Fruit fly (Drosophila melanogaster) whole organism, prepupa: ENCODE measurements around the gene smo.

Experiments used
- Blimp-1 ChIP-seq: fragments of 200-800 bp; sonication (Bioruptor generic); optimal IDR thresholded peaks from 3 replicates; lab custom pipeline; 2017; ENCODE audit warnings: missing biosample characterization, missing genetic modification characterization, mild to moderate bottlenecking, moderate library complexity, missing genetic modification reagents
- CG10631 ChIP-seq: fragments of 200-800 bp; sonication (Bioruptor generic); optimal IDR thresholded peaks from 2 replicates; lab custom pipeline; 2016; ENCODE audit warnings: missing biosample characterization, missing genetic modification characterization
- CG10669 ChIP-seq: fragments of 200-800 bp; sonication (Bioruptor generic); optimal IDR thresholded peaks from 3 replicates; lab custom pipeline; 2018; ENCODE audit warnings: missing biosample characterization, mild to moderate bottlenecking, missing genetic modification characterization, moderate library complexity
- CG11294 ChIP-seq: fragments of 200-800 bp; sonication (Bioruptor generic); IDR thresholded peaks from 2 replicates; pipeline ENCODE4 v1.3.6; 2022; ENCODE audit warnings: missing biosample characterization, missing genetic modification characterization
- CG11762 ChIP-seq: fragments of 200-800 bp; sonication (Bioruptor generic); optimal IDR thresholded peaks from 3 replicates; lab custom pipeline; 2016; ENCODE audit warnings: missing biosample characterization, missing genetic modification characterization; ENCODE audit not compliant: insufficient read depth
- CG11902 ChIP-seq: fragments of 200-800 bp; sonication (Bioruptor generic); optimal IDR thresholded peaks from 3 replicates; lab custom pipeline; 2016; ENCODE audit warnings: missing biosample characterization, missing genetic modification characterization
- CG1621 ChIP-seq: fragments of 200-800 bp; sonication (Bioruptor generic); optimal IDR thresholded peaks from 3 replicates; lab custom pipeline; 2018; ENCODE audit warnings: missing biosample characterization, mild to moderate bottlenecking, missing genetic modification characterization
- CG16779 ChIP-seq: fragments of 200-800 bp; sonication (Bioruptor generic); optimal IDR thresholded peaks from 3 replicates; lab custom pipeline; 2017; ENCODE audit warnings: missing biosample characterization, mild to moderate bottlenecking, missing genetic modification characterization
- CG31627 ChIP-seq: fragments of 200-800 bp; sonication (Bioruptor generic); optimal IDR thresholded peaks from 3 replicates; lab custom pipeline; 2016; ENCODE audit warnings: missing biosample characterization, missing genetic modification characterization
- CG32006 ChIP-seq: fragments of 200-800 bp; sonication (Bioruptor generic); optimal IDR thresholded peaks from 3 replicates; lab custom pipeline; 2017; ENCODE audit warnings: missing biosample characterization, mild to moderate bottlenecking, missing genetic modification characterization
- CG3919 ChIP-seq: fragments of 200-800 bp; sonication (Bioruptor generic); optimal IDR thresholded peaks from 3 replicates; lab custom pipeline; 2016; ENCODE audit warnings: missing biosample characterization, missing genetic modification characterization
- CG4318 ChIP-seq: fragments of 200-800 bp; sonication (Bioruptor generic); optimal IDR thresholded peaks from 3 replicates; lab custom pipeline; 2017; ENCODE audit warnings: missing biosample characterization, mild to moderate bottlenecking, missing genetic modification characterization
- CG6808 ChIP-seq: fragments of 200-800 bp; sonication (Bioruptor generic); optimal IDR thresholded peaks from 3 replicates; lab custom pipeline; 2017; ENCODE audit warnings: missing biosample characterization, missing genetic modification characterization, mild to moderate bottlenecking, moderate library complexity, missing genetic modification reagents
- CG7368 ChIP-seq: fragments of 200-800 bp; sonication (Bioruptor generic); optimal IDR thresholded peaks from 3 replicates; lab custom pipeline; 2016; ENCODE audit warnings: missing biosample characterization, missing genetic modification characterization
- CG8119 ChIP-seq: fragments of 200-800 bp; sonication (Bioruptor generic); IDR thresholded peaks from 3 replicates; pipeline ENCODE4 v1.3.6; 2022; ENCODE audit warnings: missing biosample characterization, missing genetic modification characterization
- CG8319 ChIP-seq: fragments of 200-800 bp; sonication (Bioruptor generic); optimal IDR thresholded peaks from 3 replicates; lab custom pipeline; 2016; ENCODE audit warnings: missing biosample characterization, missing genetic modification characterization
- CG8632 ChIP-seq: fragments of 200-800 bp; sonication (Bioruptor generic); optimal IDR thresholded peaks from 3 replicates; lab custom pipeline; 2016; ENCODE audit warnings: missing biosample characterization, missing genetic modification characterization
- CG9139 ChIP-seq: fragments of 200-800 bp; sonication (Bioruptor generic); optimal IDR thresholded peaks from 3 replicates; lab custom pipeline; 2017; ENCODE audit warnings: missing biosample characterization, mild to moderate bottlenecking, missing genetic modification characterization
- Eip75B ChIP-seq: fragments of 200-800 bp; sonication (Bioruptor generic); optimal IDR thresholded peaks from 3 replicates; lab custom pipeline; 2016; ENCODE audit warnings: missing biosample characterization, missing genetic modification characterization
- Eip78C ChIP-seq: fragments of 200-800 bp; sonication (Bioruptor generic); peaks from one replicate; lab custom pipeline; 2016; ENCODE audit warnings: missing biosample characterization, missing genetic modification characterization
- Ets96B ChIP-seq: fragments of 200-800 bp; optimal IDR thresholded peaks from 2 replicates; lab custom pipeline; 2019; ENCODE audit warnings: missing biosample characterization, mild to moderate bottlenecking, missing genetic modification characterization, moderate library complexity
- Gug ChIP-seq: fragments of 200-800 bp; sonication (Bioruptor generic); IDR thresholded peaks from 2 replicates; pipeline ENCODE4 v1.3.6; 2022; ENCODE audit warnings: missing biosample characterization, missing genetic modification characterization
- Hr38 ChIP-seq: sonication (Bioruptor generic); optimal IDR thresholded peaks from 2 replicates; lab custom pipeline; 2016; ENCODE audit warnings: missing biosample characterization, missing genetic modification characterization
- Hr39 ChIP-seq: fragments of 200-800 bp; sonication (Bioruptor generic); optimal IDR thresholded peaks from 2 replicates; lab custom pipeline; 2016; ENCODE audit warnings: missing biosample characterization, missing genetic modification characterization
- Hr4 ChIP-seq: fragments of 200-800 bp; sonication (Bioruptor generic); optimal IDR thresholded peaks from 3 replicates; lab custom pipeline; 2016; ENCODE audit warnings: missing biosample characterization, missing genetic modification characterization
- Met ChIP-seq: fragments of 200-800 bp; sonication (Bioruptor generic); optimal IDR thresholded peaks from 3 replicates; lab custom pipeline; 2016; ENCODE audit warnings: missing biosample characterization, missing genetic modification characterization
- OdsH ChIP-seq: fragments of 200-800 bp; sonication (Bioruptor generic); optimal IDR thresholded peaks from 3 replicates; lab custom pipeline; 2016; ENCODE audit warnings: missing biosample characterization, missing genetic modification characterization
- Smox ChIP-seq: fragments of 200-800 bp; sonication (Bioruptor generic); optimal IDR thresholded peaks from 3 replicates; lab custom pipeline; 2016; ENCODE audit warnings: missing biosample characterization, missing genetic modification characterization
- Sox102F ChIP-seq: fragments of 200-800 bp; sonication (Bioruptor generic); optimal IDR thresholded peaks from 2 replicates; lab custom pipeline; 2016; ENCODE audit warnings: missing biosample characterization, mild to moderate bottlenecking, missing genetic modification characterization
- Sox14 ChIP-seq: fragments of 200-800 bp; sonication (Bioruptor generic); optimal IDR thresholded peaks from 3 replicates; lab custom pipeline; 2016; ENCODE audit warnings: missing biosample characterization, missing genetic modification characterization
- achi ChIP-seq: fragments of 200-800 bp; sonication (Bioruptor generic); optimal IDR thresholded peaks from 3 replicates; lab custom pipeline; 2016; ENCODE audit warnings: missing biosample characterization, missing genetic modification characterization
- acj6 ChIP-seq: fragments of 200-800 bp; sonication (Bioruptor generic); optimal IDR thresholded peaks from 3 replicates; lab custom pipeline; 2016; ENCODE audit warnings: missing biosample characterization, missing genetic modification characterization
- cyc ChIP-seq: fragments of 200-800 bp; sonication (Bioruptor generic); optimal IDR thresholded peaks from 3 replicates; lab custom pipeline; 2016; ENCODE audit warnings: missing biosample characterization, missing genetic modification characterization
- dac ChIP-seq: fragments of 200-800 bp; sonication (Bioruptor generic); optimal IDR thresholded peaks from 2 replicates; lab custom pipeline; 2017; ENCODE audit warnings: missing biosample characterization, mild to moderate bottlenecking, missing genetic modification characterization
- dsx ChIP-seq: fragments of 200-800 bp; optimal IDR thresholded peaks from 3 replicates; lab custom pipeline; 2019; ENCODE audit warnings: missing biosample characterization, mild to moderate bottlenecking, missing genetic modification characterization, moderate library complexity; ENCODE audit not compliant: poor library complexity, severe bottlenecking
- eg ChIP-seq: fragments of 200-800 bp; sonication (Bioruptor generic); IDR thresholded peaks from 3 replicates; pipeline ENCODE4 v1.3.6; 2022; ENCODE audit warnings: missing biosample characterization, missing genetic modification characterization
- fd85E ChIP-seq: fragments of 200-800 bp; sonication (Bioruptor generic); optimal IDR thresholded peaks from 3 replicates; lab custom pipeline; 2016; ENCODE audit warnings: missing biosample characterization, missing genetic modification characterization
- fkh ChIP-seq: fragments of 200-800 bp; sonication (Bioruptor generic); optimal IDR thresholded peaks from 3 replicates; lab custom pipeline; 2017; ENCODE audit warnings: missing biosample characterization, mild to moderate bottlenecking, missing genetic modification characterization, moderate library complexity
- lz ChIP-seq: fragments of 200-800 bp; sonication (Bioruptor generic); optimal IDR thresholded peaks from 3 replicates; lab custom pipeline; 2016; ENCODE audit warnings: missing biosample characterization, missing genetic modification characterization
- net ChIP-seq: fragments of 200-800 bp; sonication (Bioruptor generic); optimal IDR thresholded peaks from 3 replicates; lab custom pipeline; 2016; ENCODE audit warnings: missing biosample characterization, missing genetic modification characterization
- spab ChIP-seq: fragments of 200-800 bp; sonication (Bioruptor generic); optimal IDR thresholded peaks from 2 replicates; lab custom pipeline; 2017; ENCODE audit warnings: missing biosample characterization, mild to moderate bottlenecking, missing genetic modification characterization, missing genetic modification reagents
- ss ChIP-seq, 2 experiments: fragments of 200-800 bp; sonication (Bioruptor generic); optimal IDR thresholded peaks; 2 replicates in 1 of 2; 3 replicates in 1 of 2; lab custom pipeline; 2017 to 2018; ENCODE audit warnings: mild to moderate bottlenecking in 2 of 2, missing biosample characterization in 2 of 2, missing genetic modification characterization in 2 of 2, moderate library complexity in 1 of 2
- topi ChIP-seq: fragments of 200-800 bp; sonication (Bioruptor generic); optimal IDR thresholded peaks from 3 replicates; lab custom pipeline; 2016; ENCODE audit warnings: missing biosample characterization, missing genetic modification characterization

The smo gene

DNA sequence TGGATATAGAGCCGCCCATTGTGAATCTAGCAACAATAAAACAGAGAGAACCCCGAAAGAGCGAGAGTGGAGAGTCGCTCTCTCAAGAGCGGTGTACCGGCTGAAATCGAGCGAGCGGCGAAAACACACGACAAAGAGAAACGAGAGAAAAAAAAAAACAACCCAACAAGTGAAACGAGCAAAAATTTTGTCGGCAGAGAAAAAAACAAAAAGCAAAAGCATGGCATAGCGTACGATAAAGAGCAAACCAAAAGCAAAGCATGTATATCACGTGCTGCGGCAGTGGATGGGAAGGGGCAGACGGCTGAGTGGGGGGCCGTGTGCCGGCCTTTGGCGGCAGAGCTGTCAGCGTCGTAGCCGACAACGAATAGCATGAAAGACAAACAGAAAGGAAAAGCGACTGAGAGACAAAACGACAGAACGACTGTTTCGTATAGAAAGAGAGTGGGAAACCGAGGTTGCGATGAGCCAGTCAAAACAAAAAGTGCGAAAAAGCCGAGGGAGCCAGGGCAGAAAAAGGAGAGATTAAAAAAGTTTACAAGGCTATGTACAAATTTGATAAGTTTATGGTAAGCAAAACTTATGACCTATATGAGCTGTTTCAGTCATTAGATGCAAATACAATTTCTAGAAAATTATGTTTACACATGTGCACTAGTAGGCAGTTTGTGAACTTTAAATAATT lies 30.6 kb upstream of the smo start (continued):
- TF ChIP-seq CG7368 (GFP tag; lab: Kevin White, UChicago): peak; percentile 36
- peak; percentile 33 for TF ChIP-seq Hr38 (GFP tag; lab: Kevin White, UChicago)
- no peak for TF ChIP-seq CG10631 (GFP tag; lab: Kevin White, UChicago)
- peak; percentile 8 for TF ChIP-seq CG8319 (GFP tag; lab: Kevin White, UChicago)
- no peak for TF ChIP-seq dac
- no peak for TF ChIP-seq Blimp-1 (GFP tag; lab: Kevin White, UChicago)
- TF ChIP-seq CG16779 (tag; lab: Kevin White, UChicago): peak; percentile 85
- no peak for TF ChIP-seq CG10669
- peak; percentile 88 for TF ChIP-seq Eip78C (GFP tag; lab: Kevin White, UChicago)
- TF ChIP-seq CG11902: no peak
- TF ChIP-seq CG6808 (GFP tag; lab: Kevin White, UChicago): peak; percentile 79
- no peak for TF ChIP-seq fd85E (GFP tag; lab: Kevin White, UChicago)
- peak; percentile 37 for TF ChIP-seq CG32006 (GFP tag; lab: Kevin White, UChicago)
- TF ChIP-seq Eip75B (GFP tag; lab: Kevin White, UChicago): peak; percentile 61
- peak; percentile 39 for TF ChIP-seq CG11762
- peak; percentile 66; the same call in 1 of the 2 replicates for TF ChIP-seq CG11294
- peak; percentile 88 for TF ChIP-seq CG9139 (GFP tag; lab: Kevin White, UChicago)
- TF ChIP-seq net (GFP tag; lab: Kevin White, UChicago): peak; percentile 76
- TF ChIP-seq eg (GFP tag; lab: Robert Waterston, UW): peak; percentile 92
- TF ChIP-seq topi (GFP tag; lab: Kevin White, UChicago): no peak
- TF ChIP-seq achi (GFP tag; lab: Kevin White, UChicago): peak; percentile 39
- peak; percentile 56 for TF ChIP-seq dsx (GFP tag; lab: Kevin White, UChicago)

- TF ChIP-seq Sox14 (no peak), ss (GFP tag; optimal IDR thresholded peaks at IDR 0.05; lab: Kevin White, UChicago) (peak in 1 of 2 experiments; percentile 43)
- TF ChIP-seq, all 60 proteins: peak for 1
These were observed 29.9 kb upstream of the smo start for dm6 chr2L:247432-247831.

DNA sequence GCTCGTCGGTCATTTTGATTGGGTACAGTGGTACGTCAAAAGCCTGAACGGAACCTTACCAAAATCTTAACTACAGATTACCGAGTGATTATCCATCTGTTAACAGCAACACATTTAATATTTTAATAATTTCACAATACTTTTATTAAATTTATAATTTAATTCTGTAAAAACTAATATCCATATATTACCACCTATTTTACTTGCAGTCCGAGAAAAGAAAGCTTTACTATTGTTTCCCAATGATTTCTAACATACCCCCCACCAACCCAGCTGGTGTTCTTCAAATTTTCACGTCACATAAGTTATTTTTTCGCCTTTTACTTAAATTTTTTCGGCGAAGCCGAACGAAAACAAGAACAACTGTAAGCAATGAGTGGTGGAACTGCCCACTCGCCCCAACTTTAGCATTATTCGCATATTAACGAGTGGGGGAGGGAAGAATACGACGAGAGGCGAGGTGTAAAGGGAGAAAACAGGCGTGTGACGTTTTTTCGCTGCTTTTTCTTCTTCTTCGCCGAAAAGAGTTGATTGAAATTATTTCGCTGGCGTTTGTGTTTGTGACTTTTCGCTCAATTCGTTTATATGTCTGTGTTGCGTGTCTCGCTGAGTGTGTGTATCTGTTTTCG lies 29.4 kb upstream of the smo start:
- peak; percentile 77 for TF ChIP-seq Met (GFP tag; lab: Kevin White, UChicago)
- peak; percentile 67 for TF ChIP-seq Ets96B (tag; lab: Kevin White, UChicago)
- peak in 1 of 2 experiments; percentile 41 for TF ChIP-seq ss (GFP tag; optimal IDR thresholded peaks at IDR 0.05; lab: Kevin White, UChicago)
- TF ChIP-seq dsx (GFP tag; lab: Kevin White, UChicago): no peak
- TF ChIP-seq net (GFP tag; lab: Kevin White, UChicago): peak; percentile 61
- peak; percentile 66 for TF ChIP-seq Hr4 (GFP tag; lab: Kevin White, UChicago)
- TF ChIP-seq CG3919: peak; percentile 67
- TF ChIP-seq Gug (GFP tag; lab: Robert Waterston, UW): peak; percentile 39; the same call in 1 of the 2 replicates
- peak; percentile 74 for TF ChIP-seq Smox (GFP tag; lab: Kevin White, UChicago)
- peak; percentile 58 for TF ChIP-seq Hr39
- peak; percentile 42 for TF ChIP-seq CG6808 (GFP tag; lab: Kevin White, UChicago)
- TF ChIP-seq CG8119 (GFP tag; lab: Robert Waterston, UW): peak; percentile 68
- TF ChIP-seq CG1621 (tag; lab: Kevin White, UChicago): no peak
- TF ChIP-seq fkh (GFP tag; lab: Kevin White, UChicago): no peak
- no peak for TF ChIP-seq CG9139 (GFP tag; lab: Kevin White, UChicago)
- TF ChIP-seq dac: peak; percentile 63
- peak; percentile 52 for TF ChIP-seq CG11902
- peak; percentile 67 for TF ChIP-seq Sox102F
- TF ChIP-seq CG10631 (GFP tag; lab: Kevin White, UChicago): peak; percentile 76
- TF ChIP-seq lz (GFP tag; lab: Kevin White, UChicago): peak; percentile 55
- TF ChIP-seq CG4318 (GFP tag; lab: Kevin White, UChicago): peak; percentile 78
- peak; percentile 65 for TF ChIP-seq CG8632 (GFP tag; lab: Kevin White, UChicago)
- peak; percentile 55 for TF ChIP-seq CG8319 (GFP tag; lab: Kevin White, UChicago)
- TF ChIP-seq Blimp-1 (GFP tag; lab: Kevin White, UChicago): peak; percentile 49
- TF ChIP-seq spab (GFP tag; lab: Kevin White, UChicago): peak; percentile 61
- no peak for TF ChIP-seq Eip75B (GFP tag; lab: Kevin White, UChicago)
- peak; percentile 74 for TF ChIP-seq OdsH (GFP tag; lab: Kevin White, UChicago)
- TF ChIP-seq cyc (GFP tag; lab: Kevin White, UChicago): peak; percentile 54
- TF ChIP-seq Sox14: peak; percentile 53
- TF ChIP-seq acj6 (GFP tag; lab: Kevin White, UChicago): peak; percentile 75
- peak; percentile 58 for TF ChIP-seq CG11762
- TF ChIP-seq CG31627: peak; percentile 51
